Fruit fly (Drosophila melanogaster) whole organism, adult: ENCODE results near the gene Pp2C1.

ENCODE experiments used
- CG12768 ChIP-seq: fragments of 200-800 bp; sonication (Bioruptor generic); optimal IDR thresholded peaks from 2 replicates; lab custom pipeline; 2017; ENCODE audit warnings: missing biosample characterization, missing genetic modification characterization, mild to moderate bottlenecking, moderate library complexity, missing genetic modification reagents
- CG7045 ChIP-seq: fragments of 200-800 bp; sonication (Bioruptor generic); optimal IDR thresholded peaks from 2 replicates; lab custom pipeline; 2017; ENCODE audit warnings: missing biosample characterization, mild to moderate bottlenecking, missing genetic modification characterization
- Hr96 ChIP-seq: fragments of 200-800 bp; sonication (Bioruptor generic); optimal IDR thresholded peaks from 2 replicates; lab custom pipeline; 2016; ENCODE audit warnings: missing biosample characterization, missing genetic modification characterization
- kay ChIP-seq: fragments of 200-800 bp; sonication (Bioruptor generic); peaks from one replicate; lab custom pipeline; 2016; ENCODE audit warnings: missing biosample characterization, missing genetic modification characterization, borderline replicate concordance
- tj ChIP-seq: fragments of 200-800 bp; sonication (Bioruptor generic); optimal IDR thresholded peaks from 3 replicates; lab custom pipeline; 2017; ENCODE audit warnings: missing biosample characterization, mild to moderate bottlenecking, missing genetic modification characterization, moderate library complexity

- TF ChIP-seq tj, result no peak
- TF ChIP-seq CG7045 (GFP tag; lab: Kevin White, UChicago), result no peak
- TF ChIP-seq Hr96 (GFP tag; lab: Kevin White, UChicago), result no peak
- TF ChIP-seq CG12768 (GFP tag; lab: Kevin White, UChicago), result no peak
- TF ChIP-seq kay, result no peak
These were observed 39.2 kb downstream of the Pp2C1 start, which contains the start of the genes HLH4C and mRpL30 for dm6 chrX:4647316-4648046.
